Fruit fly (Drosophila melanogaster) whole organism, embryonic: ENCODE measurements around the gene CG5835.

ENCODE experiments used
- Awh ChIP-seq: fragments of 200-800 bp; sonication (Bioruptor generic); IDR thresholded peaks from 2 replicates; pipeline ENCODE4, ENCODE4 v1.3.6; 2022; ENCODE audit warnings: missing biosample characterization, missing genetic modification characterization
- CG10274 ChIP-seq: fragments of 200-800 bp; sonication (Bioruptor generic); optimal IDR thresholded peaks from 3 replicates; lab custom pipeline; 2017; ENCODE audit warnings: missing biosample characterization, mild to moderate bottlenecking, missing genetic modification characterization
- CG12104 ChIP-seq: fragments of 200-800 bp; sonication (Bioruptor generic); optimal IDR thresholded peaks from 3 replicates; lab custom pipeline; 2016; ENCODE audit warnings: missing biosample characterization, missing genetic modification characterization
- CG6813 ChIP-seq: fragments of 200-800 bp; sonication (Bioruptor generic); optimal IDR thresholded peaks from 2 replicates; lab custom pipeline; 2017; ENCODE audit warnings: missing biosample characterization, missing genetic modification characterization, mild to moderate bottlenecking, moderate library complexity, missing genetic modification reagents
- CG8359 ChIP-seq: fragments of 200-800 bp; sonication (Bioruptor generic); optimal IDR thresholded peaks from 2 replicates; lab custom pipeline; 2017; ENCODE audit warnings: missing biosample characterization, mild to moderate bottlenecking, missing genetic modification characterization, borderline replicate concordance
- HHEX ChIP-seq: fragments of 200-800 bp; sonication (Bioruptor generic); optimal IDR thresholded peaks from 3 replicates; lab custom pipeline; 2017; ENCODE audit warnings: missing biosample characterization, mild to moderate bottlenecking, missing genetic modification characterization, missing genetic modification reagents
- Hr78 ChIP-seq, 2 experiments: fragments of 200-800 bp in 1 of 2; fragments of >200 bp in 1 of 2; sonication (Bioruptor generic) in 1 of 2; optimal IDR thresholded peaks; 2 replicates each; lab custom pipeline; 2017 to 2019; ENCODE audit warnings: missing biosample characterization in 2 of 2, missing genetic modification characterization in 2 of 2, mild to moderate bottlenecking in 1 of 2, moderate library complexity in 1 of 2
- NfI ChIP-seq: fragments of 200-800 bp; sonication (Bioruptor generic); optimal IDR thresholded peaks from 3 replicates; lab custom pipeline; 2018; ENCODE audit warnings: missing biosample characterization, mild to moderate bottlenecking, missing genetic modification characterization, moderate library complexity
- Pdp1 ChIP-seq, 2 experiments: fragments of 200-800 bp; sonication (Bioruptor generic); optimal IDR thresholded peaks; 3 replicates each; lab custom pipeline; 2016; ENCODE audit warnings: missing biosample characterization in 2 of 2, missing genetic modification characterization in 2 of 2, mild to moderate bottlenecking in 1 of 2, moderate library complexity in 1 of 2
- ci ChIP-seq: fragments of 200-800 bp; sonication (Bioruptor generic); IDR thresholded peaks from 3 replicates; pipeline ENCODE4 v1.3.6; 2022; ENCODE audit warnings: missing biosample characterization, missing genetic modification characterization
- peb ChIP-seq: fragments of 200-800 bp; sonication (Bioruptor generic); IDR thresholded peaks from 2 replicates; pipeline ENCODE4 v1.3.6; 2022; ENCODE audit warnings: missing biosample characterization, missing genetic modification characterization
- stwl ChIP-seq: fragments of 200-800 bp; sonication (Bioruptor generic); optimal IDR thresholded peaks from 3 replicates; lab custom pipeline; 2018; ENCODE audit warnings: missing biosample characterization, mild to moderate bottlenecking, missing genetic modification characterization, moderate library complexity
- sug ChIP-seq: fragments of 200-800 bp; optimal IDR thresholded peaks from 2 replicates; lab custom pipeline; 2019; ENCODE audit warnings: missing biosample characterization, mild to moderate bottlenecking, missing genetic modification characterization, moderate library complexity
- zfh1 ChIP-seq: fragments of 200-800 bp; sonication (Bioruptor generic); IDR thresholded peaks from 3 replicates; pipeline ENCODE4 v1.3.6; 2022; ENCODE audit warnings: missing biosample characterization, missing genetic modification characterization

CG5835 gene

DNA sequence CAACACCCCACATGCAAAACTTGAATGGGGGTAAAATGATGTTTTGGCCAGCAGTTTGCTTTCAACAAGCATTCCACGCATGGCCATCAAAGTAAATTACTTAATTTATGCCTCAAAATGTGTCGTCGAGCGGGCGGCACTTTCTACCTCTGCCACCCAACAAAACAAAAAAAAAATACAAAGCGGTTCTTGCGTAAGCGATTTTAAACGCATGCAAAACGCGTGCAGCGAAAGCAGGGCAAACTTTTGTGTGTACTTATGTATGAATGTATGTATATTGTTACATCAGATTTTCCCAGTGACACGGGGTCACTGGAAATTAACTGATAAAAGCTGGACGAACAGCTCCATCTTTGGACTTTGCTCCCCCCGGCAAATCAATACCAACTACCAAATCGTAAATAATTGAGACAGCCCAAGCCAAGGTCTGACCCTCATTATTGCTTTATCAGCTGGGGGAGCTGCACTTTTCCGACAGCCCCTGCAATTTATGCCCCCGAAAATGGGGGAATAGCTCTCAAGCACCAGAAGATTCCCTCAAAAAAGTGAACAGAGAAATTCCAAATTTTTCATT is 52.1 kb downstream of the CG5835 start:
- TF ChIP-seq peb (no peak), CG12104 (GFP tag; lab: Kevin White, UChicago) (no peak), Pdp1 (GFP tag; optimal IDR thresholded peaks at IDR 0.05; lab: Kevin White, UChicago) (peak in 1 of 2 experiments; percentile 71), CG6813 (GFP tag; lab: Kevin White, UChicago) (no peak), Awh (GFP tag; lab: Robert Waterston, UW) (0 out of 2 replicates have a peak, but pooled peaks have one; percentile 19), ci (GFP tag; lab: Robert Waterston, UW) (no peak), CG10274 (GFP tag; lab: Kevin White, UChicago) (no peak), CG8359 (GFP tag; lab: Kevin White, UChicago) (peak; percentile 96), NfI (GFP tag; lab: Kevin White, UChicago) (no peak), Hr78 (GFP tag; optimal IDR thresholded peaks at IDR 0.05; lab: Kevin White, UChicago) (peak in 1 of 2 experiments; percentile 72), zfh1 (GFP tag; lab: Robert Waterston, UW) (0 out of 3 replicates have a peak, but pooled peaks have one; percentile 24)

DNA sequence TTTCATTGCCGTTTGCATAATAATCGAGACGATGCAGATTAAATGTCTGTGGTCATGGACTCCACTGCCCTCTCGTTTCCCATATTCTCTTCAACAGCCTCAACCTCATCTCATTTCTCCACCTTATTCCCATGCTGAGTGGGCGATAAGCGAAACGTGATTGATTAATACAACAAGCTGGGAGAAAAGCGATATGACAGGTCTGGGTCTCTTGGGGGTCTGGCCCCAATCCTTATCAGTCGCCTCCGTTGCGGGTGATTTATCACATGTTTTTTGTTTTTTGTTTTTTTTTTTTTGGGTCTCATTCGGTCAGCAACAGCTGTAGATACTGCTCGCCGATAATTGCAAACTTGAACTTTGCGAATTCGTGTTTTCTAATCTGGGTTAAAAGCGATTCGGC is 53.4 kb downstream of the CG5835 start:
- TF ChIP-seq Pdp1 (GFP tag; optimal IDR thresholded peaks at IDR 0.05; lab: Kevin White, UChicago) (peak in 1 of 2 experiments; percentile 12), HHEX (GFP tag; lab: Kevin White, UChicago) (no peak), stwl (tag; lab: Kevin White, UChicago) (no peak), sug (tag; lab: Kevin White, UChicago) (peak; percentile 82)
- TF ChIP-seq, all 482 proteins: peak for 2
